Worm (Caenorhabditis elegans) whole organism, young adult: ENCODE data around the gene C31H2.4.

Experiments used
- B0035.1 ChIP-seq: sonication (generic microtip); optimal IDR thresholded peaks from 2 replicates; lab custom pipeline; 2016; ENCODE audit warnings: missing genetic modification characterization, mild to moderate bottlenecking, missing compliant biosample characterization, missing genotype, missing genetic modification reagents
- C06A6.2 ChIP-seq: fragments of 200-800 bp; sonication (Bioruptor generic); conservative IDR thresholded peaks from 2 replicates; pipeline ENCODE4 v1.3.6; 2022; ENCODE audit warnings: missing genetic modification characterization, missing compliant biosample characterization
- C17E4.6 ChIP-seq: fragments of 200-800 bp; sonication (Bioruptor generic); IDR thresholded peaks from 2 replicates; pipeline ENCODE4 v1.3.6; 2022; ENCODE audit warnings: missing genetic modification reagents, missing genetic modification characterization, missing compliant biosample characterization
- F22D6.2 ChIP-seq: sonication (generic microtip); optimal IDR thresholded peaks from 2 replicates; lab custom pipeline; 2016; ENCODE audit warnings: mild to moderate bottlenecking, missing genetic modification characterization, missing compliant biosample characterization
- F39B2.1 ChIP-seq: fragments of 200-800 bp; sonication (Bioruptor generic); IDR thresholded peaks from 2 replicates; pipeline ENCODE4 v1.3.6; 2022; ENCODE audit warnings: missing genetic modification reagents, missing genetic modification characterization, missing compliant biosample characterization
- F57A8.1 ChIP-seq: fragments of 200-800 bp; sonication (Bioruptor generic); optimal IDR thresholded peaks from 2 replicates; lab custom pipeline; 2018; ENCODE audit warnings: mild to moderate bottlenecking, missing genetic modification characterization, moderate library complexity, missing compliant biosample characterization
- F57C9.4 ChIP-seq: sonication (generic microtip); optimal IDR thresholded peaks from 2 replicates; lab custom pipeline; 2017; ENCODE audit warnings: mild to moderate bottlenecking, missing genetic modification characterization, missing compliant biosample characterization
- atf-7 ChIP-seq: sonication (generic microtip); optimal IDR thresholded peaks from 2 replicates; lab custom pipeline; 2017; ENCODE audit warnings: mild to moderate bottlenecking, missing genetic modification characterization, missing compliant biosample characterization
- athp-1 ChIP-seq: sonication (generic microtip); optimal IDR thresholded peaks from 2 replicates; lab custom pipeline; 2017; ENCODE audit warnings: mild to moderate bottlenecking, missing genetic modification characterization, missing compliant biosample characterization
- attf-3 ChIP-seq: fragments of 200-800 bp; sonication (Bioruptor generic); conservative IDR thresholded peaks from 2 replicates; pipeline ENCODE4 v1.3.6; 2022; ENCODE audit warnings: missing genetic modification reagents, missing genetic modification characterization, missing compliant biosample characterization
- bed-2 ChIP-seq: fragments of 200-800 bp; sonication (Bioruptor generic); IDR thresholded peaks from 2 replicates; pipeline ENCODE4 v1.3.6; 2022; ENCODE audit warnings: missing genetic modification reagents, missing genetic modification characterization, missing compliant biosample characterization
- ccch-3 ChIP-seq: fragments of 200-800 bp; sonication (Bioruptor generic); optimal IDR thresholded peaks from 2 replicates; lab custom pipeline; 2018; ENCODE audit warnings: mild to moderate bottlenecking, missing genetic modification characterization, missing compliant biosample characterization
- ceh-27 ChIP-seq: fragments of 200-800 bp; sonication (Bioruptor generic); optimal IDR thresholded peaks from 2 replicates; lab custom pipeline; 2018; ENCODE audit warnings: mild to moderate bottlenecking, missing genetic modification characterization, moderate library complexity, missing compliant biosample characterization
- ceh-79 ChIP-seq: sonication (generic microtip); optimal IDR thresholded peaks from 2 replicates; lab custom pipeline; 2017; ENCODE audit warnings: mild to moderate bottlenecking, missing genetic modification characterization, missing compliant biosample characterization
- chd-7 ChIP-seq: sonication (generic microtip); optimal IDR thresholded peaks from 2 replicates; lab custom pipeline; 2016; ENCODE audit warnings: mild to moderate bottlenecking, missing genetic modification characterization, moderate library complexity, missing compliant biosample characterization
- dox-1 ChIP-seq: fragments of 200-800 bp; sonication (Bioruptor generic); IDR thresholded peaks from 2 replicates; pipeline ENCODE4 v1.3.6; 2022; ENCODE audit warnings: missing genetic modification reagents, missing genetic modification characterization, missing compliant biosample characterization
- efl-1 ChIP-seq: fragments of 150-350 bp; optimal IDR thresholded peaks from 2 replicates; lab custom pipeline; 2014; ENCODE audit warnings: missing biosample characterization, missing genetic modification reagents, missing genetic modification characterization
- hrde-1 ChIP-seq: sonication (generic microtip); optimal IDR thresholded peaks from 2 replicates; lab custom pipeline; 2016; ENCODE audit warnings: missing genetic modification characterization, mild to moderate bottlenecking, missing compliant biosample characterization, moderate library complexity, missing genotype, missing genetic modification reagents, borderline replicate concordance
- hsf-1 ChIP-seq: fragments of 200-800 bp; sonication (Bioruptor generic); IDR thresholded peaks from 2 replicates; pipeline ENCODE4 v1.3.6; 2022; ENCODE audit warnings: missing genetic modification reagents, missing genetic modification characterization, missing compliant biosample characterization
- lag-1 ChIP-seq: fragments of 200-800 bp; sonication (Bioruptor generic); IDR thresholded peaks from 2 replicates; pipeline ENCODE4 v1.3.6; 2022; ENCODE audit warnings: missing genetic modification reagents, missing genetic modification characterization, missing compliant biosample characterization
- lir-1 ChIP-seq: fragments of 200-800 bp; sonication (Bioruptor generic); conservative IDR thresholded peaks from 2 replicates; pipeline ENCODE4 v1.3.6; 2022; ENCODE audit warnings: missing genetic modification reagents, missing genetic modification characterization, missing compliant biosample characterization
- madf-6 ChIP-seq: fragments of 200-800 bp; sonication (Bioruptor generic); IDR thresholded peaks from 2 replicates; pipeline ENCODE4 v1.3.6; 2022; ENCODE audit warnings: missing genetic modification reagents, missing genetic modification characterization, missing compliant biosample characterization
- mcd-1 ChIP-seq: fragments of 200-800 bp; sonication (Bioruptor generic); IDR thresholded peaks from 2 replicates; pipeline ENCODE4 v1.3.6; 2022; ENCODE audit warnings: missing genetic modification reagents, missing genetic modification characterization, missing compliant biosample characterization
- mel-28 ChIP-seq: sonication (generic microtip); optimal IDR thresholded peaks from 2 replicates; lab custom pipeline; 2016; ENCODE audit warnings: borderline replicate concordance, mild to moderate bottlenecking, missing genetic modification characterization, missing compliant biosample characterization
- mes-4 ChIP-seq: sonication (generic microtip); optimal IDR thresholded peaks from 2 replicates; lab custom pipeline; 2016; ENCODE audit warnings: missing genotype, missing genetic modification characterization, missing compliant biosample characterization
- mxl-1 ChIP-seq: sonication (generic microtip); optimal IDR thresholded peaks from 2 replicates; lab custom pipeline; 2016; ENCODE audit warnings: missing genetic modification characterization, missing compliant biosample characterization
- nfya-1 ChIP-seq: sonication (generic microtip); optimal IDR thresholded peaks from 2 replicates; lab custom pipeline; 2017; ENCODE audit warnings: antibody characterized with exemption, missing compliant biosample characterization, missing genetic modification characterization, borderline replicate concordance; ENCODE audit not compliant: insufficient read depth
- nfyb-1 ChIP-seq: fragments of 200-800 bp; sonication (Bioruptor generic); IDR thresholded peaks from 2 replicates; pipeline ENCODE4 v1.3.6; 2022; ENCODE audit warnings: missing genetic modification reagents, missing genetic modification characterization, missing compliant biosample characterization
- nhr-120 ChIP-seq: fragments of 200-800 bp; sonication (Bioruptor generic); IDR thresholded peaks from 2 replicates; pipeline ENCODE4 v1.3.6; 2022; ENCODE audit warnings: missing genetic modification characterization, missing compliant biosample characterization
- nhr-27 ChIP-seq: fragments of 200-800 bp; sonication (Bioruptor generic); optimal IDR thresholded peaks from 2 replicates; lab custom pipeline; 2018; ENCODE audit warnings: mild to moderate bottlenecking, missing genetic modification characterization, moderate library complexity, missing compliant biosample characterization
- rcor-1 ChIP-seq: fragments of 200-800 bp; sonication (Bioruptor generic); IDR thresholded peaks from 2 replicates; pipeline ENCODE4 v1.3.6; 2022; ENCODE audit warnings: missing genetic modification reagents, missing genetic modification characterization, missing compliant biosample characterization
- rec-8 ChIP-seq, 2 experiments: sonication (generic microtip); optimal IDR thresholded peaks; 2 replicates each; lab custom pipeline; 2016; ENCODE audit warnings: mild to moderate bottlenecking in 2 of 2, missing genetic modification characterization in 2 of 2, missing genetic modification reagents in 2 of 2, missing genotype in 2 of 2, missing biosample characterization in 1 of 2, missing compliant biosample characterization in 1 of 2, moderate library complexity in 1 of 2
- snpc-3.4 ChIP-seq: sonication (generic microtip); optimal IDR thresholded peaks from 2 replicates; lab custom pipeline; 2017; ENCODE audit warnings: missing genetic modification characterization, mild to moderate bottlenecking, missing compliant biosample characterization, antibody characterized with exemption, moderate library complexity, missing genotype, missing genetic modification reagents
- somi-1 ChIP-seq: fragments of 200-800 bp; sonication (Bioruptor generic); optimal IDR thresholded peaks from 2 replicates; lab custom pipeline; 2018; ENCODE audit warnings: mild to moderate bottlenecking, missing genetic modification characterization, missing compliant biosample characterization
- tbp1 ChIP-seq: fragments of 200-800 bp; sonication (Bioruptor generic); optimal IDR thresholded peaks from 2 replicates; lab custom pipeline; 2018; ENCODE audit warnings: mild to moderate bottlenecking, missing genetic modification characterization, missing compliant biosample characterization
- unc-62 ChIP-seq: fragments of 150-350 bp; optimal IDR thresholded peaks from 2 replicates; lab custom pipeline; 2014; ENCODE audit warnings: missing biosample characterization, missing genetic modification reagents, missing genetic modification characterization
- xnd-1 ChIP-seq: sonication (generic microtip); optimal IDR thresholded peaks from 2 replicates; lab custom pipeline; 2016; ENCODE audit warnings: missing genotype, missing genetic modification reagents, missing genetic modification characterization, missing compliant biosample characterization
- ztf-18 ChIP-seq: sonication (generic microtip); optimal IDR thresholded peaks from 2 replicates; lab custom pipeline; 2016; ENCODE audit warnings: missing genotype, mild to moderate bottlenecking, missing genetic modification characterization, missing compliant biosample characterization
- ztf-22 ChIP-seq: fragments of 200-800 bp; sonication (Bioruptor generic); optimal IDR thresholded peaks from 2 replicates; lab custom pipeline; 2018; ENCODE audit warnings: mild to moderate bottlenecking, missing genetic modification characterization, moderate library complexity, missing compliant biosample characterization
- ztf-28 ChIP-seq: fragments of 200-800 bp; sonication (Bioruptor generic); IDR thresholded peaks from 2 replicates; pipeline ENCODE4 v1.3.6; 2022; ENCODE audit warnings: missing genetic modification reagents, missing genetic modification characterization, missing compliant biosample characterization

C31H2.4 gene

DNA sequence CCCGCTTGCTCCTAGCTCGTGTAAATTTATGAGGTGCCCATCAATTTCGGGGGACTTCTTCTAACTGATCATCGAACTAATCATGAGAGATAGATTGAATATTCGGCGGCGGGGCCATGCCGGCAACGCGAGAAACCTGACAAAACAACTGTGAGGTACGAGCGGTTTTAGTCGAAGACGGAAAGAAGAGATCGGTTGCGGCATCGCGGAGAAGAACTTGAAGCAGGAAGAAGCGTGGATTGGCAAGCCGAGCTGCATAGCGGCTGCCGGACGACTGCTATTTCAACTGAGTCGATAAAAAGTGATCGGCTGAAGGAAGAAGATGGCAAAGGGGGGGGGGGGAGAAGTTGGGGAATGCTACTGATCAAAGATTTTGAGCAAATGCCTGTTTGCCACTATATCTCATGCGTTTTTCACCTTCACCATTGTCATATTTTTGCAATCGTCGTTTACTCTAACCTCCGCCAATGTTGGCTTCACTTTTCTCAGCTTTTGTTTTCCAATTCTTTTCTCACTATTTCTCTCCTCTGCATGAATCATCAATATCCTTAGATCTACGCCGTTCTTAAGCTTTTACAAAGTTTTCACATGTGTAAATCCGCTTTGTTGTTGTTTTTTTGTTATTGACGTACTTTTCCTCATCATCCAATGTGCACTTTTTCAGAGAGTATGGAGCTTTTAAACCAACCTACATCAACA, 36.1 kb upstream of the C31H2.4 start, which contains the start of gene pqn-62:
Gene pqn-62 (plus strand): TSS at position 649 of the 699 bp plus-strand sequence.
- no peak for TF ChIP-seq dox-1
- no peak for TF ChIP-seq snpc-3.4 (tag; lab: Kevin White, UChicago)
- TF ChIP-seq C17E4.6 (GFP tag; lab: Robert Waterston, UW): no peak
- TF ChIP-seq ztf-28 (GFP tag; lab: Robert Waterston, UW): no peak
- TF ChIP-seq F39B2.1: no peak
- no peak for TF ChIP-seq bed-2 (GFP tag; lab: Robert Waterston, UW)
- TF ChIP-seq ccch-3 (GFP tag; lab: Kevin White, UChicago): no peak
- TF ChIP-seq nfya-1: no peak
- TF ChIP-seq ztf-22 (GFP tag; lab: Kevin White, UChicago): no peak
- no peak for TF ChIP-seq chd-7 (tag; lab: Kevin White, UChicago)
- no peak for TF ChIP-seq nfyb-1
- no peak for TF ChIP-seq somi-1 (GFP tag; lab: Kevin White, UChicago)
- TF ChIP-seq ztf-18 (tag; lab: Kevin White, UChicago): no peak
- TF ChIP-seq ceh-27 (GFP tag; lab: Kevin White, UChicago): no peak
- no peak for TF ChIP-seq mel-28
- no peak for TF ChIP-seq mes-4 (tag; lab: Kevin White, UChicago)
- TF ChIP-seq nhr-27 (tag; lab: Kevin White, UChicago): no peak
- TF ChIP-seq nhr-120: no peak
- no peak for TF ChIP-seq B0035.1 (tag; lab: Kevin White, UChicago)
- TF ChIP-seq F57A8.1 (GFP tag; lab: Kevin White, UChicago): no peak

DNA sequence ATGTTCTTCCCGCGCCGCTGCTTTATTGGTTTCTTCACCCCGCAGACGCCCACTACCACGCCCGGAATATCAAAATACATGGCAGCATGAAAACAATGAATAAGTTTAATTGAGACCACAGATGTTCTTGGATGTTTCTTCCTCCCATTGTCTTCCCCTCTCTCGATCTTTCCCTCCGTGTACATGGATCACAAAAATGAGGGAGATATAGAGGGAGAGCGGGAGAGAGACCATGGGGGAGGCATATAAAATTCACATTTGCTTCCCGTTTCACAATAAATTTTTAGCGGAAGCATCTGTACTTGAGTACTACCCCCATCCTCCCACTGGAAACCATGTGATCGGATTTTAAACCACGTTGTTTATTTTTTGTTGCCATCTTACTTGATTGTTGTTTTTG, 33.9 kb upstream of the C31H2.4 start:
- TF ChIP-seq rcor-1 (GFP tag; lab: Robert Waterston, UW): no peak
- TF ChIP-seq F57A8.1 (GFP tag; lab: Kevin White, UChicago): no peak
- TF ChIP-seq athp-1 (tag; lab: Kevin White, UChicago): no peak
- TF ChIP-seq C06A6.2 (GFP tag; lab: Robert Waterston, UW): no peak
- TF ChIP-seq lag-1 (GFP tag; lab: Robert Waterston, UW): no peak
- TF ChIP-seq F57C9.4 (tag; lab: Kevin White, UChicago): no peak
- no peak for TF ChIP-seq unc-62
- TF ChIP-seq rec-8 (tag; optimal IDR thresholded peaks at IDR 0.05; lab: Kevin White, UChicago): no peak
- no peak for TF ChIP-seq attf-3
- TF ChIP-seq atf-7 (tag; lab: Kevin White, UChicago): no peak
- TF ChIP-seq, all 124 proteins: peak for 0

DNA sequence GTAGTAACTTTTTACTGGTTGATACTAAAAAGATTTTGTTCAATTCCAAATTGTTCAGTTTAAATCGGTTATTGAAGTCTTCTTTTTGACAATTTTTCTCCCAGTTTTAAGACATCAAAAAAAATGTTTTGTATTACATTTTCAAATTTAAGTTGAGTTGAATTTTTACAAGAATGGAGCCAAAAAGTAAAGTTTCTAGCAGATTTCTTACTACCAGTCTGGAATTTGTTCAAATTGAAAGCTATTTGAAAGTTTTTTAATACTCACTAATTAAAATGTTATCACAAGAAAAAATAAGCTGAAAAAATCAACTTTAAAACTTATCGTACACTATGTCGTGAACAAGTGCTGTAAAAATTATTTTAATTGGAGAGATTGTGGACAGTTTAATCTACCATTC, 30.6 kb upstream of the C31H2.4 start:
- TF ChIP-seq lir-1 (GFP tag; lab: Robert Waterston, UW) (no peak), xnd-1 (tag; lab: Kevin White, UChicago) (no peak), mcd-1 (GFP tag; lab: Robert Waterston, UW) (no peak), mxl-1 (tag; lab: Kevin White, UChicago) (no peak), ztf-18 (tag; lab: Kevin White, UChicago) (no peak), efl-1 (GFP tag; lab: Kevin White, UChicago) (no peak)

DNA sequence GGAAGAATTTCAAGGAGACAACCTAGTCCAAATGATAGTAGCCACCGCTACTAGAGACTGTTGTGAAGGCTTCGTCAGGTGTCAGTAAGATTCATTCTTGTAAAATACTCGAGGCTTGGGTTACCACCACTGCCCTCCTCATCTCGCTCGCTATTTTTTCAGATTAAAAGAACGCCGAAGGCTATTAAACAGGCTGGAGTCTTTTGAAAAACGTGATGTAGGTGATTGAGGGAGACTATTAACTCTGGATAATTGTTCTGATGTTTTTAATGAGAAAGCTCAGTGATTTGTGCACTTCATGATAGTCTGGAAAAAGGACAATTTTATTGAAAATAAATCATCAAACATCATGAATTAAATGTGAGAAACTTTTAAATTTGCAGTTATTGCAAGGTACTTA, 29.5 kb upstream of the C31H2.4 start, which contains the start of gene zig-6:
Gene zig-6 (minus strand): TSS at position 101 of the 400 bp plus-strand sequence.
- TF ChIP-seq hsf-1 (no peak), F22D6.2 (tag; lab: Kevin White, UChicago) (no peak), lag-1 (GFP tag; lab: Robert Waterston, UW) (no peak), madf-6 (GFP tag; lab: Robert Waterston, UW) (no peak), ceh-79 (no peak), tbp1 (GFP tag; lab: Kevin White, UChicago) (no peak), hrde-1 (tag; lab: Kevin White, UChicago) (no peak)
